Fruit fly (Drosophila melanogaster): Measurements from ENCODE around the gene CG6118.
A peak's percentile ranks its signal among the peaks of the same experiment; 100 is the strongest.

CG6118 gene

DNA sequence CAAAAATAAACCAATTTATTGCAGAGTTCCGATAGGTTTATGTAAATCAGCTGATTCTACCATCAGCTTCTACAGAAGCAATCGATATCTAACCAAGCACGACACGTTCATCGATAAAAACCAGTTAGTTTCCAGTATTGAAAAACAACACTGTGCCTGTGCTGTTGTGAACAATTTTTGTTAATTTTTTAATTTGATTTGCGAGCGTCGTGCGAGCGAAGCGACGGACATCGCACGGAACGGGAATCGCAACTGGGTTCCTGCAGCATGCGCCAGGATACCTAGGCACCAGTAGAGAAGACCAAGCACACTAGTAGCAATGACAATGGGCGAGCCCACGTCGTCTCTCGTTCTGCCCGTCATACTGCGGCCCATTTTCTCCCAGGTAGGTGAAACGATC lies 62.7 kb downstream of the CG6118 start, which contains the start of the genes Ccm3 and CG6136 (continued):
- TF ChIP-seq slou (GFP tag; optimal IDR thresholded peaks at IDR 0.05) = no peak
- no peak for TF ChIP-seq Six4 (GFP tag; optimal IDR thresholded peaks at IDR 0.05)
- TF ChIP-seq row (GFP tag; IDR thresholded peaks at IDR 0.05) = peak; percentile 17; the same call in 1 of the 3 replicates
- TF ChIP-seq HLHmδ (GFP tag; optimal IDR thresholded peaks at IDR 0.05) = no peak
- no peak for TF ChIP-seq otp (GFP tag; IDR thresholded peaks at IDR 0.05)
- no peak for TF ChIP-seq CG17361 (GFP tag; IDR thresholded peaks at IDR 0.05)
- no peak for TF ChIP-seq Dip2 (GFP tag; IDR thresholded peaks at IDR 0.05)
- no peak for TF ChIP-seq CoRest (tag; optimal IDR thresholded peaks at IDR 0.05)
- no peak for TF ChIP-seq CG14965 (GFP tag; optimal IDR thresholded peaks at IDR 0.05; ENCODE audit: borderline replicate concordance)
- TF ChIP-seq CG1024 (GFP tag; IDR thresholded peaks at IDR 0.05) = no peak
- peak; percentile 35 for TF ChIP-seq HLH54F (GFP tag; optimal IDR thresholded peaks at IDR 0.05)
- no peak for TF ChIP-seq CG8765 (GFP tag; IDR thresholded peaks at IDR 0.05)
- TF ChIP-seq NfI (GFP tag; optimal IDR thresholded peaks at IDR 0.05) = peak; percentile 67
- no peak for TF ChIP-seq wek (GFP tag; optimal IDR thresholded peaks at IDR 0.05)
- TF ChIP-seq oc (tag; optimal IDR thresholded peaks at IDR 0.05) = no peak
- TF ChIP-seq CG6791 (GFP tag; IDR thresholded peaks at IDR 0.05; ENCODE audit: partially characterized antibody) = peak; percentile 93
- no peak for TF ChIP-seq peb (GFP tag; IDR thresholded peaks at IDR 0.05)
- peak; percentile 19 for TF ChIP-seq p53 (GFP tag; optimal IDR thresholded peaks at IDR 0.05)
- TF ChIP-seq her (GFP tag; optimal IDR thresholded peaks at IDR 0.05) = peak; percentile 35
- TF ChIP-seq crp (GFP tag; optimal IDR thresholded peaks at IDR 0.05) = peak; percentile 56 to 93
- TF ChIP-seq Meics (GFP tag; optimal IDR thresholded peaks at IDR 0.05) = peak; percentile 45
- peak; percentile 35; the same call in 1 of the 2 replicates for TF ChIP-seq Xrp1 (GFP tag; IDR thresholded peaks at IDR 0.05)
- peak; percentile 61; the same call in 1 of the 2 replicates for TF ChIP-seq NFAT (GFP tag; IDR thresholded peaks at IDR 0.05)
- TF ChIP-seq CG15011 (GFP tag; optimal IDR thresholded peaks at IDR 0.05) = no peak
- peak; percentile 48 for TF ChIP-seq CG10147 (GFP tag; optimal IDR thresholded peaks at IDR 0.05)
- TF ChIP-seq sima (GFP tag; optimal IDR thresholded peaks at IDR 0.05) = no peak
- TF ChIP-seq CG2875 (GFP tag; optimal IDR thresholded peaks at IDR 0.05) = no peak
- TF ChIP-seq Dad (GFP tag; optimal IDR thresholded peaks at IDR 0.05) = peak; percentile 20
- peak; percentile 90 for TF ChIP-seq CG2116 (GFP tag; optimal IDR thresholded peaks at IDR 0.05)
- TF ChIP-seq tio (GFP tag; optimal IDR thresholded peaks at IDR 0.05) = no peak
- TF ChIP-seq CG11456 (GFP tag; IDR thresholded peaks at IDR 0.05) = peak; percentile 74; the same call in 1 of the 3 replicates
- no peak for TF ChIP-seq fd96Cb (tag; optimal IDR thresholded peaks at IDR 0.05)
- peak; percentile 56; the same call in 1 of the 2 replicates for TF ChIP-seq slbo (GFP tag; IDR thresholded peaks at IDR 0.05)
- TF ChIP-seq nerfin-1 (tag; optimal IDR thresholded peaks at IDR 0.05) = peak; percentile 4
- TF ChIP-seq cg (GFP tag; optimal IDR thresholded peaks at IDR 0.05) = no peak
- no peak for TF ChIP-seq CG7745 (tag; optimal IDR thresholded peaks at IDR 0.05)
- peak; percentile 51 for TF ChIP-seq CG18599 (GFP tag; optimal IDR thresholded peaks at IDR 0.05)
- TF ChIP-seq CG17385 (GFP tag; optimal IDR thresholded peaks at IDR 0.05) = peak; percentile 41
- peak; percentile 86 for TF ChIP-seq MESR4 (GFP tag; optimal IDR thresholded peaks at IDR 0.05)
- TF ChIP-seq CG5245 (GFP tag; optimal IDR thresholded peaks at IDR 0.05) = no peak
- TF ChIP-seq Mes4 (GFP tag; optimal IDR thresholded peaks at IDR 0.05) = no peak
- TF ChIP-seq lab (GFP tag; optimal IDR thresholded peaks at IDR 0.05) = peak; percentile 61
- no peak for TF ChIP-seq CG8359 (GFP tag; optimal IDR thresholded peaks at IDR 0.05; ENCODE audit: borderline replicate concordance)
- TF ChIP-seq gem (tag; optimal IDR thresholded peaks at IDR 0.05) = no peak
- peak; percentile 65 for TF ChIP-seq Fer1 (GFP tag; optimal IDR thresholded peaks at IDR 0.05)
- TF ChIP-seq CG17359 (tag; optimal IDR thresholded peaks at IDR 0.05) = no peak
- TF ChIP-seq ind (GFP tag; optimal IDR thresholded peaks at IDR 0.05) = peak; percentile 19
- no peak for TF ChIP-seq CG7839 (tag; optimal IDR thresholded peaks at IDR 0.05)
- peak; percentile 50 for TF ChIP-seq tx (GFP tag; optimal IDR thresholded peaks at IDR 0.05)
- no peak for TF ChIP-seq ac (GFP tag; optimal IDR thresholded peaks at IDR 0.05)

Measured in whole organism, embryonic.